Worm (Caenorhabditis elegans) whole organism, L1 larva: ENCODE data around the gene cpf-1.
A peak's percentile ranks its signal among the peaks of the same experiment; 100 is the strongest.

Experiments used
- C04F5.9 ChIP-seq: sonication (generic microtip); optimal IDR thresholded peaks from 2 replicates; lab custom pipeline; 2016; ENCODE audit warnings: missing genetic modification characterization, missing compliant biosample characterization
- C34B4.2 ChIP-seq: sonication (generic microtip); optimal IDR thresholded peaks from 2 replicates; lab custom pipeline; 2017; ENCODE audit warnings: mild to moderate bottlenecking, missing genetic modification characterization, missing compliant biosample characterization
- aha-1 ChIP-seq: fragments of 150-350 bp; optimal IDR thresholded peaks from 2 replicates; lab custom pipeline; 2014; ENCODE audit warnings: missing biosample characterization, missing genetic modification characterization
- alr-1 ChIP-seq: fragments of 200-800 bp; sonication (Bioruptor generic); optimal IDR thresholded peaks from 2 replicates; lab custom pipeline; 2018; ENCODE audit warnings: borderline replicate concordance, mild to moderate bottlenecking, missing genetic modification characterization, missing compliant biosample characterization
- aly-2 ChIP-seq: fragments of 150-350 bp; optimal IDR thresholded peaks from 2 replicates; lab custom pipeline; 2014; ENCODE audit warnings: missing biosample characterization, missing genetic modification characterization
- ama-1 ChIP-seq: fragments of 150-350 bp; optimal IDR thresholded peaks from 2 replicates; lab custom pipeline; 2014
- blmp-1 ChIP-seq: fragments of 150-350 bp; optimal IDR thresholded peaks from 2 replicates; lab custom pipeline; 2014; ENCODE audit warnings: missing biosample characterization, missing genetic modification characterization
- ceh-82 ChIP-seq, 3 experiments: fragments of 150-350 bp in 1 of 3; sonication (generic microtip) in 2 of 3; optimal IDR thresholded peaks; 2 replicates each; lab custom pipeline; 2014 to 2017; ENCODE audit warnings: missing biosample characterization in 3 of 3, missing genetic modification characterization in 3 of 3
- ceh-88 ChIP-seq: fragments of 200-800 bp; sonication (Bioruptor generic); IDR thresholded peaks from 2 replicates; pipeline ENCODE4 v1.3.6; 2022; ENCODE audit warnings: missing genetic modification characterization, missing compliant biosample characterization
- ceh-90 ChIP-seq: sonication (generic microtip); optimal IDR thresholded peaks from 2 replicates; lab custom pipeline; 2016; ENCODE audit warnings: missing genetic modification characterization, missing compliant biosample characterization
- ces-1 ChIP-seq: fragments of 150-350 bp; optimal IDR thresholded peaks from 2 replicates; lab custom pipeline; 2014; ENCODE audit warnings: missing biosample characterization, missing genetic modification reagents, missing genetic modification characterization
- dpl-1 ChIP-seq, 3 experiments: fragments of 150-350 bp in 2 of 3; sonication (generic microtip) in 1 of 3; optimal IDR thresholded peaks; 2 replicates each; lab custom pipeline; 2014 to 2017; ENCODE audit warnings: missing biosample characterization in 3 of 3, missing genetic modification characterization in 3 of 3, missing genetic modification reagents in 3 of 3
- dsc-1 ChIP-seq: sonication (generic microtip); optimal IDR thresholded peaks from 2 replicates; lab custom pipeline; 2016; ENCODE audit warnings: mild to moderate bottlenecking, missing genetic modification characterization, missing compliant biosample characterization
- efl-1 ChIP-seq, 4 experiments: fragments of 150-350 bp; optimal IDR thresholded peaks in 3 of 4; peaks in 1 of 4; 1 replicate in 1 of 4; 2 replicates in 3 of 4; lab custom pipeline; 2014; ENCODE audit warnings: missing biosample characterization in 2 of 4, missing genetic modification characterization in 2 of 4, missing genetic modification reagents in 2 of 4
- efl-3 ChIP-seq: fragments of 200-800 bp; sonication (Bioruptor generic); optimal IDR thresholded peaks from 2 replicates; lab custom pipeline; 2018; ENCODE audit warnings: mild to moderate bottlenecking, missing genetic modification characterization, missing compliant biosample characterization
- egl-27 ChIP-seq, 2 experiments: fragments of 150-350 bp in 1 of 2; sonication (generic microtip); optimal IDR thresholded peaks; 3 replicates each; lab custom pipeline; 2017 to 2018; ENCODE audit warnings: missing biosample characterization in 2 of 2, missing genetic modification characterization in 2 of 2, missing genetic modification reagents in 2 of 2
- elt-2 ChIP-seq: sonication (generic microtip); optimal IDR thresholded peaks from 2 replicates; lab custom pipeline; 2016; ENCODE audit warnings: missing genetic modification characterization, mild to moderate bottlenecking, inconsistent platforms, missing compliant biosample characterization, missing genetic modification reagents
- fkh-8 ChIP-seq: sonication (generic microtip); optimal IDR thresholded peaks from 2 replicates; lab custom pipeline; 2016; ENCODE audit warnings: mild to moderate bottlenecking, missing genetic modification characterization, missing compliant biosample characterization
- fos-1 ChIP-seq: fragments of 150-350 bp; optimal IDR thresholded peaks from 2 replicates; lab custom pipeline; 2014; ENCODE audit warnings: missing biosample characterization, missing genetic modification characterization
- hlh-17 ChIP-seq: fragments of 200-800 bp; sonication (Bioruptor generic); optimal IDR thresholded peaks from 2 replicates; lab custom pipeline; 2018; ENCODE audit warnings: missing genetic modification characterization, mild to moderate bottlenecking, missing compliant biosample characterization, moderate library complexity, borderline replicate concordance
- lin-15B ChIP-seq: fragments of 150-350 bp; sonication (generic microtip); optimal IDR thresholded peaks from 3 replicates; lab custom pipeline; 2014; ENCODE audit warnings: missing biosample characterization, missing genetic modification characterization
- lin-35 ChIP-seq, 2 experiments: fragments of 150-350 bp; optimal IDR thresholded peaks; 2 replicates each; lab custom pipeline; 2014; ENCODE audit warnings: missing biosample characterization in 2 of 2, missing genetic modification characterization in 2 of 2, missing genetic modification reagents in 2 of 2
- mdl-1 ChIP-seq, 2 experiments: fragments of 150-350 bp; optimal IDR thresholded peaks; 2 replicates each; lab custom pipeline; 2014 to 2017; ENCODE audit warnings: missing biosample characterization in 2 of 2, missing genetic modification characterization in 2 of 2, inconsistent platforms in 1 of 2
- mep-1 ChIP-seq: fragments of 150-350 bp; optimal IDR thresholded peaks from 2 replicates; lab custom pipeline; 2014; ENCODE audit warnings: missing biosample characterization, missing genetic modification characterization
- nhr-19 ChIP-seq: fragments of 200-800 bp; sonication (Bioruptor generic); conservative IDR thresholded peaks from 2 replicates; pipeline ENCODE4 v1.3.6; 2022; ENCODE audit warnings: missing genetic modification characterization, missing compliant biosample characterization
- nhr-237 ChIP-seq: fragments of 150-350 bp; optimal IDR thresholded peaks from 2 replicates; lab custom pipeline; 2014; ENCODE audit warnings: missing biosample characterization, missing genetic modification characterization
- nhr-47 ChIP-seq: sonication (generic microtip); optimal IDR thresholded peaks from 2 replicates; lab custom pipeline; 2016; ENCODE audit warnings: mild to moderate bottlenecking, missing genetic modification characterization, moderate library complexity, missing compliant biosample characterization
- nhr-77 ChIP-seq: fragments of 150-350 bp; optimal IDR thresholded peaks from 2 replicates; lab custom pipeline; 2014; ENCODE audit warnings: missing biosample characterization, missing genetic modification characterization
- nhr-84 ChIP-seq: sonication (generic microtip); optimal IDR thresholded peaks from 2 replicates; lab custom pipeline; 2017; ENCODE audit warnings: missing biosample characterization, missing genetic modification characterization
- nhr-85 ChIP-seq: sonication (generic microtip); peaks from one replicate; lab custom pipeline; 2016; ENCODE audit warnings: missing genetic modification characterization, inconsistent platforms, missing compliant biosample characterization
- pqm-1 ChIP-seq: sonication (generic microtip); optimal IDR thresholded peaks from 3 replicates; lab custom pipeline; 2017; ENCODE audit warnings: missing biosample characterization, missing genetic modification characterization
- skn-1 ChIP-seq: fragments of 150-350 bp; optimal IDR thresholded peaks from 2 replicates; lab custom pipeline; 2014; ENCODE audit warnings: missing biosample characterization, missing genetic modification characterization
- snpc-4 ChIP-seq: fragments of 150-350 bp; optimal IDR thresholded peaks from 2 replicates; lab custom pipeline; 2014; ENCODE audit warnings: missing biosample characterization, missing genetic modification characterization
- snu-23 ChIP-seq: sonication (generic microtip); optimal IDR thresholded peaks from 2 replicates; lab custom pipeline; 2016; ENCODE audit warnings: missing genetic modification characterization, missing compliant biosample characterization
- sup-37 ChIP-seq: fragments of 200-800 bp; sonication (Bioruptor generic); optimal IDR thresholded peaks from 2 replicates; lab custom pipeline; 2018; ENCODE audit warnings: mild to moderate bottlenecking, missing genetic modification characterization, missing compliant biosample characterization
- swsn-7 ChIP-seq: sonication (generic microtip); optimal IDR thresholded peaks from 2 replicates; lab custom pipeline; 2016; ENCODE audit warnings: missing genetic modification characterization, missing compliant biosample characterization
- unc-130 ChIP-seq: fragments of 150-350 bp; optimal IDR thresholded peaks from 2 replicates; lab custom pipeline; 2017; ENCODE audit warnings: missing biosample characterization, missing genetic modification characterization, inconsistent platforms
- unc-30 ChIP-seq: sonication (generic microtip); optimal IDR thresholded peaks from 2 replicates; lab custom pipeline; 2017; ENCODE audit warnings: missing biosample characterization, missing genetic modification characterization
- unc-62 ChIP-seq: fragments of 150-350 bp; optimal IDR thresholded peaks from 2 replicates; lab custom pipeline; 2014; ENCODE audit warnings: missing biosample characterization, missing genetic modification reagents, missing genetic modification characterization
- unc-98 ChIP-seq: fragments of 200-800 bp; sonication (Bioruptor generic); IDR thresholded peaks from 2 replicates; pipeline ENCODE4 v1.3.6; 2022; ENCODE audit warnings: missing genetic modification characterization, missing compliant biosample characterization
- vab-15 ChIP-seq: sonication (generic microtip); optimal IDR thresholded peaks from 2 replicates; lab custom pipeline; 2017; ENCODE audit warnings: missing genotype, mild to moderate bottlenecking, missing genetic modification characterization, missing compliant biosample characterization
- xbp-1 ChIP-seq: sonication (generic microtip); optimal IDR thresholded peaks from 2 replicates; lab custom pipeline; 2016; ENCODE audit warnings: missing genetic modification characterization, missing compliant biosample characterization
- zag-1 ChIP-seq: fragments of 150-350 bp; optimal IDR thresholded peaks from 2 replicates; lab custom pipeline; 2014; ENCODE audit warnings: missing biosample characterization, missing genetic modification characterization
- zip-4 ChIP-seq: fragments of 200-800 bp; sonication (Bioruptor generic); optimal IDR thresholded peaks from 2 replicates; lab custom pipeline; 2018; ENCODE audit warnings: mild to moderate bottlenecking, missing genetic modification characterization, moderate library complexity, missing compliant biosample characterization

cpf-1 gene

DNA sequence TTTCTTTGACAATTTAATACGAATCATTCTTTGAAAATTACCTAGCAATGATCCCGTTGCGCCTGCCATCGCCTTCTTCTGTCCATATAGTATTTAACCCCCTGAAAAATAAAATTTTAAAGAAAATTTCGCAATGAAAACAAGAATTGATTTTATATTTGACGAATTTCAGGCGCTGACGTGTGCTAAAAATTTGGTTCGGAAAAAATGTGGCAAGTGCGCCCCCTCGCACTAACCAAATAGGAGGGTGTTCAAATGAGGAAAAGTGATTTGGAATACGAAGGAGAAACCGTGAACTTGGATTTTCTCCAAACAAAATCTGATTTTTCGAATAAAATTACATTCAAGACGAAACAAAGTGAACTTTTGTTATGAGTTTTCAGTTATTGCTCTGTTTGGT lies 36.2 kb downstream of the cpf-1 start, which contains the start of gene stc-1 (continued):
- TF ChIP-seq hlh-17 (no peak), xbp-1 (tag; lab: Kevin White, UChicago) (peak; percentile 78), nhr-84 (no peak), snpc-4 (no peak), snu-23 (GFP tag; lab: Kevin White, UChicago) (peak; percentile 18), lin-35 (GFP tag; optimal IDR thresholded peaks at IDR 0.05; lab: Kevin White, UChicago) (peak; percentile 67 to 94), nhr-237 (tag; lab: Kevin White, UChicago) (no peak), C34B4.2 (no peak), pqm-1 (tag; lab: Kevin White, UChicago) (no peak), mep-1 (tag; lab: Kevin White, UChicago) (no peak), unc-30 (tag; lab: Kevin White, UChicago) (no peak), unc-130 (tag; lab: Kevin White, UChicago) (no peak), egl-27 (tag; optimal IDR thresholded peaks at IDR 0.05; lab: Kevin White, UChicago) (no peak), nhr-19 (no peak), alr-1 (tag; lab: Kevin White, UChicago) (no peak), zag-1 (tag; lab: Kevin White, UChicago) (no peak), ces-1 (no peak), efl-3 (GFP tag; lab: Kevin White, UChicago) (no peak), nhr-77 (tag; lab: Kevin White, UChicago) (no peak), fkh-8 (tag; lab: Kevin White, UChicago) (no peak), aha-1 (tag; lab: Kevin White, UChicago) (no peak), dsc-1 (tag; lab: Kevin White, UChicago) (no peak), zip-4 (no peak), ceh-88 (GFP tag; lab: Robert Waterston, UW) (no peak), vab-15 (tag; lab: Kevin White, UChicago) (no peak), mdl-1 (tag; optimal IDR thresholded peaks at IDR 0.05; lab: Kevin White, UChicago) (no peak), efl-1 (optimal IDR thresholded peaks at IDR 0.05; lab: Kevin White, UChicago) (peak in 1 of 2 experiments; percentile 82), efl-1 (GFP tag; optimal IDR thresholded peaks at IDR 0.05 in 1 of 2; lab: Kevin White, UChicago) (peak; percentile 86 to 98), lin-15B (tag; lab: Kevin White, UChicago) (no peak), fos-1 (tag; lab: Kevin White, UChicago) (no peak), ama-1 (lab: Kevin White, UChicago) (peak; percentile 23), dpl-1 (GFP tag; optimal IDR thresholded peaks at IDR 0.05; lab: Kevin White, UChicago) (peak; percentile 65 to 86 (median 79)), C04F5.9 (tag; lab: Kevin White, UChicago) (no peak), unc-98 (GFP tag; lab: Robert Waterston, UW) (no peak), blmp-1 (tag; lab: Kevin White, UChicago) (peak; percentile 34), skn-1 (tag; lab: Kevin White, UChicago) (peak; percentile 30), elt-2 (peak; percentile 30), ceh-82 (tag; optimal IDR thresholded peaks at IDR 0.05; lab: Kevin White, UChicago) (no peak), sup-37 (no peak), aly-2 (tag; lab: Kevin White, UChicago) (no peak), nhr-85 (tag; lab: Kevin White, UChicago) (peak; percentile 35), ceh-90 (tag; lab: Kevin White, UChicago) (no peak), swsn-7 (no peak), unc-62 (GFP tag; lab: Kevin White, UChicago) (no peak), nhr-47 (tag; lab: Kevin White, UChicago) (no peak)

DNA sequence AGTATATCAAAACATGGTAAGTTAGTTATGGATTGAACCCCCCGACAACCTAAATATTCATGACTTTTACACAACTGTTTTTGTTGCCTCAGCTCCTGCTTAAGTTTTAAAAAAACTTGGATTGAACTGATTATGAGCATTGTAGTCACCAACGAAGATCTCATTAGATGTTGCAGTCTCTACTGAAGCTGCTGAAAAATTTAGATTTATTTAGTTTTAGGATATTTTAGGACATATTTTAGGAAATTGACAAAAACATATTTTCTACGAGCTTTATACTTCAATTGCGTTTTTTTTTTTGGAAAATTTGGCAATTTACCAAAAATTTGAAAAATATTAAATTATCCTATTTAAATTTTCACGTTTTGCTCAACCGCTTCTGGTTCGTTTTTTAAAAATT lies 40.2 kb downstream of the cpf-1 start, which contains the start of gene F54C9.14:
Gene F54C9.14 (plus strand): TSS at position 301 of the 400 bp plus-strand sequence.
- TF ChIP-seq dsc-1 (tag; lab: Kevin White, UChicago) = no peak
- TF ChIP-seq nhr-85 (tag; lab: Kevin White, UChicago) = peak; percentile 25
